Fruit fly (Drosophila melanogaster) whole organism, embryonic: ENCODE data around the gene IntS14.

Experiments used
- Bteb2 ChIP-seq: fragments of 200-800 bp; sonication (Bioruptor generic); optimal IDR thresholded peaks from 2 replicates; lab custom pipeline; 2016; ENCODE audit warnings: missing biosample characterization, missing genetic modification characterization
- CG16813 ChIP-seq: fragments of 200-800 bp; sonication (Bioruptor generic); IDR thresholded peaks from 3 replicates; pipeline ENCODE4 v1.3.6; 2022; ENCODE audit warnings: missing biosample characterization, missing genetic modification characterization; ENCODE audit not compliant: partially characterized antibody
- CG9437 ChIP-seq: fragments of 200-800 bp; sonication (Bioruptor generic); optimal IDR thresholded peaks from 2 replicates; lab custom pipeline; 2018; ENCODE audit warnings: missing biosample characterization, mild to moderate bottlenecking, missing genetic modification characterization
- Jarid2 ChIP-seq: fragments of 200-800 bp; sonication (Bioruptor generic); optimal IDR thresholded peaks from 3 replicates; lab custom pipeline; 2017; ENCODE audit warnings: mild to moderate bottlenecking, missing biosample characterization, missing genetic modification reagents, missing genetic modification characterization
- Lpt ChIP-seq: fragments of >200 bp; optimal IDR thresholded peaks from 2 replicates; lab custom pipeline; 2018; ENCODE audit warnings: missing biosample characterization, missing genetic modification characterization
- pros ChIP-seq: fragments of 200-800 bp; sonication (Bioruptor generic); optimal IDR thresholded peaks from 3 replicates; lab custom pipeline; 2019; ENCODE audit warnings: missing biosample characterization, mild to moderate bottlenecking, missing genetic modification characterization, moderate library complexity
- wek ChIP-seq: fragments of 200-800 bp; sonication (Bioruptor generic); optimal IDR thresholded peaks from 3 replicates; lab custom pipeline; 2018; ENCODE audit warnings: missing biosample characterization, mild to moderate bottlenecking, missing genetic modification characterization, moderate library complexity
- zfh1 ChIP-seq: fragments of 200-800 bp; sonication (Bioruptor generic); IDR thresholded peaks from 3 replicates; pipeline ENCODE4 v1.3.6; 2022; ENCODE audit warnings: missing biosample characterization, missing genetic modification characterization

DNA sequence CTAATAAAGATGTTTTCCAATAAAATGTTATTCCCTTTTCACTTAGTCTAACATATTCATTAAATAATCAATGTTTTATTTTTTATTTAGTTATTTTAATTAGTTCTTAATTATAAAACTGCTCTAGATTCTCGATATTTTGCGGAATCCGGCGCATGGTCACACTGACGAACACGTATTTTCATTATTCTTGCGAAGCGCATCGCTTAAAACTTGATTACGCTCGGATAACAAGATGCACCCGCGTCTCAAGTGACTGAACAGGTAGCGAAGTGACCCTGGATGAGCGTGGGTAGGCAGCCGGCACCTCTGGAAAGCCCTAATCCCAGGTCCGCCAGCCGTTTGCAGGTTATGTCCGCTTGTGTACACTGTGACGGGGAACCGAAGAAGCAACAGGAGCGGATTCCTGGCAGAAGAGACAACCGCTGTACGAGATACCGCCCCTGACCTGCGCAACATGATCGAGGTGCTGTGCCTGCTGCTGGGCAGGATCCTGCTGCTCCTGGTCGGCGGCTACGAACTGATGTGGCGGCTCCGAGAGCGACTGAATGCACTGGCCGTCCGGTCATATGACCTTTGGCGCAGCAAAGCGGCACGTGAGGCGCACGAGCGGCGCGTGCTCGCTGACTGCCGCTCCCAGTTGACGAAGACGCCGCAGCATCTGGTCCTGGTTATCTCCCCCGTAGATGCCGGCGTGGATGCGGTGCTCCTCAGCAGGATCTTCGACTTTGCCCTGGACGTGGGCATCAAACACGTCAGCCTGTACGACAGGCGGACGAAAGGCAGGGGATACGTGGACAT, 5.5 kb upstream of the IntS14 start, which contains the start of gene Tango14:
- TF ChIP-seq zfh1, result 0 out of 3 replicates have a peak, but pooled peaks have one; percentile 28
- no peak for TF ChIP-seq Jarid2 (GFP tag; lab: Kevin White, UChicago)
- no peak for TF ChIP-seq pros (GFP tag; lab: Kevin White, UChicago)
- TF ChIP-seq Bteb2 (GFP tag; lab: Kevin White, UChicago), result no peak
- no peak for TF ChIP-seq CG16813
- TF ChIP-seq Lpt (GFP tag; lab: Kevin White, UChicago), result no peak
- no peak for TF ChIP-seq wek (GFP tag; lab: Kevin White, UChicago)
- TF ChIP-seq CG9437 (GFP tag; lab: Kevin White, UChicago), result no peak
